Worm (Caenorhabditis elegans) whole organism, dauer: ENCODE measurements around the gene C37H5.13.
"Not testable (repeated sequence)": the region's sequence is repeated elsewhere in the genome, so short reads cannot be mapped to it uniquely, and the experiment has no call there.

ENCODE experiments used
- unc-62 ChIP-seq: sonication (generic microtip); optimal IDR thresholded peaks from 2 replicates; lab custom pipeline; 2017; ENCODE audit warnings: missing biosample characterization, missing genetic modification reagents, missing genetic modification characterization

Gene C37H5.13

DNA sequence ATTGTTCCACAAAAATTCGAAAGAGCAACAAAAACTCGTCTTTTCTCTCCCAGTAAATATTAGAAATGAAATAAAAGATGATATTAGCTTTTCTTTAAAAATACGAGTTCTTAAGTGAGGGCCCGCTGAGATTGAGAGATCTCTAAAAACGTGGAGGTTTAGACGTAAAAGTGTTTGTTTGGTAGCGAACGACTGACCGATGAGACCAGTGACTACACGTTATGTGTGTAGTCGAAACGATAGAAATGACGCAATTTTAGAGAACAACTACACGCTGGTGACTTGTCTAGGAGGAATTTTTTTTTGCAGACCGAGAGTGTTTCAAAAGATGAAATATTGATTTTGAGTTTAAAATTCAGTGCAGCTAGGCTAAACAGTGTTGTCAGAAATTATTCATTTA lies at the start of gene C37H5.13:
TSS of gene C37H5.13 (minus strand) at position 229 of the 400 bp plus-strand sequence.
- TF ChIP-seq unc-62 (GFP tag; lab: Kevin White, UChicago), result no peak

DNA sequence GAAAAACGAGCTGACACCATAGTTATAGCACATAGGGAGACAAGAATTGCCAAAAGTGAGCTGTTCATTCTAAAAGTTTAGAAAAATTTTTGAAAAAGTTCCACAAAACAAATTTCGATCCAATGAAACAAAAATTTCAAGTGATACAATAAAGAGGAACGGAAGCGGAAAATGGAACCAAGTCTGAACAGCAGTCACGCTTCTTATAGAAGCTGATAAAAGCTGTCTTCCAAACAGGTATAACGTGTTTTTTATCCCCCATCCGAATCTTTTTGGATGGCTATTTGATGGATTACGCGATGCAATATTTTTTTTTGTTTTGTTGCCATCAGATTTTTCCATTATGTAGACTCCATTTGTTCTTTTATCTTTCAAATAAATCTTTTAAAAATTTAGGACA lies 49.5 kb upstream of the C37H5.13 start, which contains the start of gene H23N18.5:
TSS of gene H23N18.5 (minus strand) at position 69 of the 400 bp plus-strand sequence.
- no peak for TF ChIP-seq unc-62 (GFP tag; lab: Kevin White, UChicago)

DNA sequence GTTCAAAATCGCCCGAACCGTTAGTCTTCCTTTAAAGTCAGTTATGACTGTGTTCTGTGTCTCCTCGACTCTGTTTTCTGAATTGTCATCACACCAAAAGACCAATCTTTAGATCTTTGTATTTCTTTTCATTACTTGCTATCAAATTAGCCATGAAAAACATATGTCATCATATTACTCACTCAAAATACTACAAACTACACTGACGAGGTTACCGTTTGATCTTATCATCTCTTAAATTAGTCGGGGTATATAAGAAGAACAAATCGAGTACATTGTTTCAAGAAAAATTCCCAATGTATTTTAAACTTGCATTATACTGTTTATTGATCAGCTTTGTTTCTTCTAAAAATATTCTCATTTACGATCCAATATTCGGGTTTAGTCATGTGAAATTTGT lies 45.8 kb upstream of the C37H5.13 start, which contains the start of gene ugt-13:
TSS of gene ugt-13 (plus strand) at position 294 of the 400 bp plus-strand sequence.
- no peak for TF ChIP-seq unc-62 (GFP tag; lab: Kevin White, UChicago)

DNA sequence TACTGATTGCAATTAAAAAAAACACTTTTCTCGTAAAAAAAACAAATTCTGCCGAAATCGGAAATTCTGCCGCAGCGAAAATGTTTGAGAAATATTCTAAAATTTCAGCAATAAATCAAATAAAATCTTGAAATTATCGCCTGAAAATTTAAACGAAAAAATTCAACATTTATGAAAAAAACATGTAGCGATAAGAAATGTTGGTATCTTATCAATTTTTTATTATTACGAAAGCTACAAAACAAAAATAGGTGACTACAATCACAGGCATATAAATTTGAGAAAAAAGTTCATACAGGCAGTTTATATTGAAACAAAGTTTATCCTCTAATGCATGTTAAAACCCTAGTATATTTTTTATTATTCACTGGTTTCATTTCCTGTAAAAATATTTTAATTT lies 43.2 kb upstream of the C37H5.13 start, which contains the start of gene ugt-14:
TSS of gene ugt-14 (plus strand) at position 301 of the 400 bp plus-strand sequence.
- no peak for TF ChIP-seq unc-62 (GFP tag; lab: Kevin White, UChicago)

DNA sequence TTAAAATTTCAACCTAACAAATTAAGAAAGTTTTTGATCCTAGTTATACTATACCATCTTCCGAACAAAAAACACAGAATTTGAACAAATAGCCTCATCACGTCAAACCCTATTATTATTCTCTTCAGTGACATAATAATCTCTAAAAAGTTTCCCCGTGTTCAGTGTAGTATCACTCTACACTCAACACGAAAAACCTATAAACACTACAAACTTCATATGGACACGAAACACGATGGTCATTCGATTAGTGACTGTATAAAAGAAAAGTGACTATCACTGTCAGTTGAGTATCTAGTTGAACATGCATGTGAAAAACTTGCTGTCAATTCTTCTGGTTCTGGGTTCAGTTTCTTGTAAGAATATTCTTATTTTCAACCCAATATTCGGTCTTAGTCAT lies 40.9 kb upstream of the C37H5.13 start, which contains the start of gene ugt-8:
TSS of gene ugt-8 (plus strand) at position 235 of the 400 bp plus-strand sequence.
- TF ChIP-seq unc-62 (GFP tag; lab: Kevin White, UChicago), result no peak

DNA sequence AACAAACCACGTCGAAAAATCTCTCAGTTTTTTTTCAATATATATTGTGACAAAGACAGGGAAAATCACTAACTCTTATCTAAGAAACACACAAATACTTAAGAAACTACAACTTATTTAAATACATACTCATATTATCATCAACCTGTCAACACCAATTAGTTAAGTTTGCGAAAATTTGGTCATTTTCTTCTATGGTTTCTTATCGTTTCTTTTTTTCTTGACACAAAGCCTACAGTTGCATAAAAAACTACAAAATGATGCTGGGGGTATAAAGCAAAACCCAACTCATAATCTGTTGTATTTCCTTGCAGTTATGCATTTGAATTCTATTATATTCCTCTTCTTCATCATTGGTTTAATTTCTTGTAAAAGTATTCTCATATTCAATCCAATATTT lies 38.3 kb upstream of the C37H5.13 start, which contains the start of gene ugt-67:
TSS of gene ugt-67 (plus strand) at position 301 of the 400 bp plus-strand sequence.
- no peak for TF ChIP-seq unc-62 (GFP tag; lab: Kevin White, UChicago)

DNA sequence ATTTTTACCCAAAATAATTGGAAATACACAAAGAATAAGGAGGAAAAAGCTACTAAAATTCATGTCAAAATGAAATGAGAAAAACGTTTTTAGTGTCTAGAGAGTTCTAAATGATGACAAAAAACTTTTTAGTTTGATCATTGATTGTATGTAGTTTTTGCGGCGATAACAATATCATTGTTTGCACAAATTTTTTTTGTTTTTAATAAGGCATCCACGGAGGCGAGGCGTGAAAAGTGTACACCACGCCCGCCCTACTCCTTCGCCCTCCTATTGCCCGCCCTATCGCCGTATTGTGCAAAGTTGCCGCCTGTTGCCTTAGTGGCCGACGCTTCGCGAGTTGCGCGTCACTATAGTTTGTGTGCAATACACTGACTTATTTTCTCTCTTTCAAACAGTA lies 37.3 kb upstream of the C37H5.13 start, which contains the start of gene ugt-10:
TSS of gene ugt-10 (minus strand) at position 101 of the 400 bp plus-strand sequence.
- not testable (repeated sequence) for TF ChIP-seq unc-62 (GFP tag; lab: Kevin White, UChicago)

DNA sequence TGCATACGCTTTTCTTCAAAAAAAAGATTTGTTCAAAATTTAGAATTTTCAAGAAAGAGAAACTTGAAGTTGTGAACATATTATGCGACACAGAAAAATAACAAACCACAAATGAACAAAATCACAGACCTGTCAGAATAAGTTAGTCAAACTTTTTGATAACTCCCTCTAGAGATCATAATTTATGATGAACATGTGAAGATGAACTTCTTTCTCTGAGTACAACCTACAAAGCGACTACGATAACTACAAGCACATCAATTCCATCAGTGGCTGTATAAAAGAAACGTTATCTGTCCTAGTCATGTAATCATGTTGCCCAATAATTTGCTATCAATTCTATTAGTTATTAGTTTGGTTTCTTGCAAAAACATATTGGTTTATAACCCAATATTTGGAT lies 33.0 kb upstream of the C37H5.13 start, which contains the start of gene ugt-9:
TSS of gene ugt-9 (plus strand) at position 305 of the 400 bp plus-strand sequence.
- no peak for TF ChIP-seq unc-62 (GFP tag; lab: Kevin White, UChicago)

DNA sequence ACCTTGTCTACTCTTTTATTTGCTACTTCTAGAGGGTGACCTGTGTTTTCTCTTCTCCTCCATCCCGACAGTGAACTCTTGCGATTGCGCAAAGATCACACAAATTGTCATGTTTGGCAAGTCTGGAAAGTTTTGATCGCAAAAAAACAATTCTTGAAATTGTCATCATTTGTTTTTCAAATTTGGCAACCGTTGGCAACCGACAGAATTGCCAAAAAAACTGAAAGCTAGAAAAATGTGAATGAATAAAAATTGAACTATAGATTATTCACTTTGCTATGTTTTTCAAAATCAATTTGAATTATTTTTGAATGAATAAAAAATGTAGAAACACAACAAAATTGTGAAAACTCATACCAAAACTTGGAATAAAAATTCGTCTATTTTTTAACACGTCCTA lies 32.2 kb upstream of the C37H5.13 start, which contains the start of gene ugt-11:
TSS of gene ugt-11 (minus strand) at position 101 of the 400 bp plus-strand sequence.
- TF ChIP-seq unc-62 (GFP tag; lab: Kevin White, UChicago), result no peak

DNA sequence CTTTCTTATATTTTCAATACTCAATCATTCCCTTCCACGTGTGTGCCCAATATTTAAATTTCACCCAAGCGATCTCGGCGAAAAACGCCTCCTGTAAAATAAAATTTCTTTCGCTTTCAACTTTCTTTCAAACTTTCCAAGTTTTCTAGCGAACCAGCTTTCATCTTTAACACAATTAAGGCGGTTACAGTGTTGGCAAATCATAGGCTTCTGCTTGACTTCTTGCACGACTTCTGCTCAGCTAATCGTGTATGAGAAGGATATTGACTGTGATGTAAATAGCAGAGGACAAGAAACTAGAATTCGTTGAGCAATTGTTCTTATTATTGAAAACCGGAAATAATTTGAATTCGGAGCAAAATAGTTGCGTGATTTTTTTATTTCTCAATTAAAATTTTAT lies 28.5 kb upstream of the C37H5.13 start:
- TF ChIP-seq unc-62 (GFP tag; lab: Kevin White, UChicago), result no peak

DNA sequence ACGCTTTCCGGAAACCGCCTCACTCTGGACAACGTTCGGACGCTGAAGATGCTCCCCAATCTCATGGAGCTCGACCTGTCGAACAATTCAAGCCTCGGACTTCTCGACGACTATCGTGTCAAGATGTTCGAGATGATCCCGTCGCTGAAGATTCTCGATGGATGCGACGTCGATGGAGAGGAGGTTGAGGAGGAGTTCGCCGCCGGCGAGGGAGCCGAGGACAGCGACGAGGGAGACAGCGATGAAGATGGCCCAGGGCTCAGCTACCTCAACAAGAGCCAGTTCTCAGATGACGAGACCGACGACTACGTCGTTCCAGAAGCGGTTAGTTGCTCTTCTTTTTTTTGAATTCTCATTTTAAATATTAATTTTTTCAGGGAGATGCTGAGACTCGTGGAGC lies 28.0 kb upstream of the C37H5.13 start:
- TF ChIP-seq unc-62 (GFP tag; lab: Kevin White, UChicago), result no peak

DNA sequence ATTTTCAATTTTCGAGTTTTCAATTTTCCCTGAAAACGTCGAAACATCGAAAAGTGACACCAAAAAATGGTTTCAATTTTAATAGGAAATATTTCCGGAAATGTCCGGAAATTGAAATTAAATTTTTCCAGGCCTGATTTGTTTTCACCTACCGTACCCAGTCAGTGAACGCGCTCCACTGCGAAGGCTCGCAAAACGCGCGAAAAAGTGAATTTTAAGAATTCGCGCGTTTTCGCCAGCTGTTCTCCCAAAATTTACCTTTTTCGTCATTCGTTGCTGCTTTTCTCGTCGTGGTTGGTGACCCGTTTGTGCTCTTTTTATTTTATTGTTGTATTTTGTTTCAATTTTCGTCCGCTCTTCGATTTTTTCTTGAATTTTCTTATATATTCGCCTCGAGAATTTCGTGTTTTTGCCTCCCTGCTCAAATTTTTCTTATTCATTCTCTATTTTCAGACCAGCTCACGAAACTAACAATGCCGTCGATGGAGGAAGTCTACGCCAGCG lies 27.3 kb upstream of the C37H5.13 start, which contains the start of gene T19H12.2:
TSS of gene T19H12.2 (plus strand) at position 454 of the 504 bp plus-strand sequence.
- TF ChIP-seq unc-62 (GFP tag; lab: Kevin White, UChicago), result no peak

DNA sequence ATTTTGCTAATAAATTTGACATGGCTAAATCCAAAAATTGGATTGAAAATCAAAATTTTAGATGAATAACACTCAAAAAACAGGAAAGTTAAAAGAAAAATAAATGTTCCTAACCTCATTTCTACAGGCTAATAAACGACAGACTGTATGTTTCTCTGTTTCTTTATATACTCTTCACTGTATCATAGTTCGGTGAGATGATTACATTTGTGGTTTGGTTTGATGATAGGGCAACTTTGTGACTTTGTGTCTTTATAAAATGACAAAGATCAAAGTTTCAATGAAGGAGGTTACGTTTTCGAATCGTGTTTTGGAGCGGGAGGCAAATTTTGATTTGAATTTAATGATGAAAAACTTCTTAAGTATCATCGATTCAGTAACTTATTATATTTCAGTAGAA lies 26.7 kb upstream of the C37H5.13 start, which contains the start of gene ugt-12:
TSS of gene ugt-12 (minus strand) at position 153 of the 400 bp plus-strand sequence.
- no peak for TF ChIP-seq unc-62 (GFP tag; lab: Kevin White, UChicago)

DNA sequence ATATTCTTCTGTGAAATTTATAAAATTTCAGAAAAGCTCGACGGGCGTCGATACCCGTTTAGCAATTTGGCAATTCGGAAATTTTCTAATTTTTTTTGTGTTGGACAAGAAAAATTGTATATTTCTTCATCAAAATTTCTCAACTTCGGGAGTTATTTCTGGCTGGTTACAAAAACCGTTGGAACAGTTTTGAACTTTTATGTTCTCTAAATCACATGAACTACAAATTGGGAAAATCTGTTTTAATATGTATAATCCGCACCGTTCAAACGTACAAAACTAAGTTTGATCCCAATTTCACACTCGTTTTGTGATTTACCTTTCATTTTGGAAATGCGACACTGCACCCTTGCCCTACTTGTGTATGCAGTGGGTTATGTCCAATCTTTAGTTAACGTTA lies 22.6 kb upstream of the C37H5.13 start, which contains the start of gene T19H12.3:
TSS of gene T19H12.3 (plus strand) at position 301 of the 400 bp plus-strand sequence.
- no peak for TF ChIP-seq unc-62 (GFP tag; lab: Kevin White, UChicago)

DNA sequence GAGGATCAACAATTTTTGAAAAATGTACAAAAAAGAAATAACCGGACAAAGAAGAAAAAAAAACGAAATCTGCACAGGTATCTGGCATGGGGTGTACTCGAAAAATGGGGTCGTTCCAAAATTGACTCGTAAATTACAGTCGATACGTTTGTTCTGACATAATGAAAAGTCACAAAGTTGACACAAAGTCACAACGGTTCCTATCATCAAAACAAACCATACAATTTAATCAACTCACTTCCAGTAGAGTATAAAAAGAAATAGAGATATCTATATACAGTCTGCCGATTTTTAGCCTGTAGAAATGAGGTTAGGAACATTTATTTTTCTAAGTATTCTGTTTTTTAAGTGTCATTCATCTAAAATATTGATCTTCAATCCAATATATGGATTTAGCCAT lies 21.7 kb upstream of the C37H5.13 start, which contains the start of gene T19H12.12:
TSS of gene T19H12.12 (plus strand) at position 301 of the 400 bp plus-strand sequence.
- no peak for TF ChIP-seq unc-62 (GFP tag; lab: Kevin White, UChicago)

DNA sequence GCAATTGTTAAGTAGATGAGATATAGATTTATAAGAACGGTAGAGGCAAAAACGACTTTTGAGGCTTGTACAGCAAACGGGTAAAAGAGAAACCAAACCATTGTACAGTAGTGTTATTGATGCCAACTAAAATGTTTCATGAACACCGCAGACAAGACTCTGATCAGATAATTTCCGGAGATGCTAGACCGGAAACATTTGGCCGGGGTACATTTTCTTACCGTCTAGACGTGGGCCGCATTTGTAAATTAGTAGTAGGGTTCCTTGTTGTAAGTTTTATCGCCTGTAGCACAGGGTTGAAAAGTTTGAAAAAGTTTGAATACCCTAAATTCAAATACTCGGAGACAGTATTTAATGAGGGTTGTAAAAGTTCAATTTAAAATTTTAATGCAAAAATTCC lies 18.6 kb upstream of the C37H5.13 start, which contains the start of gene str-32:
TSS of gene str-32 (minus strand) at position 101 of the 400 bp plus-strand sequence.
- TF ChIP-seq unc-62 (GFP tag; lab: Kevin White, UChicago), result no peak
